Fruit fly (Drosophila melanogaster) whole organism, prepupa: ENCODE measurements around the gene robl62A.

Source experiments
- Blimp-1 ChIP-seq: fragments of 200-800 bp; sonication (Bioruptor generic); optimal IDR thresholded peaks from 3 replicates; lab custom pipeline; 2017; ENCODE audit warnings: missing biosample characterization, missing genetic modification characterization, mild to moderate bottlenecking, moderate library complexity, missing genetic modification reagents
- CG10631 ChIP-seq: fragments of 200-800 bp; sonication (Bioruptor generic); optimal IDR thresholded peaks from 2 replicates; lab custom pipeline; 2016; ENCODE audit warnings: missing biosample characterization, missing genetic modification characterization
- CG11294 ChIP-seq: fragments of 200-800 bp; sonication (Bioruptor generic); IDR thresholded peaks from 2 replicates; pipeline ENCODE4 v1.3.6; 2022; ENCODE audit warnings: missing biosample characterization, missing genetic modification characterization
- CG11762 ChIP-seq: fragments of 200-800 bp; sonication (Bioruptor generic); optimal IDR thresholded peaks from 3 replicates; lab custom pipeline; 2016; ENCODE audit warnings: missing biosample characterization, missing genetic modification characterization; ENCODE audit not compliant: insufficient read depth
- CG11902 ChIP-seq: fragments of 200-800 bp; sonication (Bioruptor generic); optimal IDR thresholded peaks from 3 replicates; lab custom pipeline; 2016; ENCODE audit warnings: missing biosample characterization, missing genetic modification characterization
- CG1621 ChIP-seq: fragments of 200-800 bp; sonication (Bioruptor generic); optimal IDR thresholded peaks from 3 replicates; lab custom pipeline; 2018; ENCODE audit warnings: missing biosample characterization, mild to moderate bottlenecking, missing genetic modification characterization
- CG16779 ChIP-seq: fragments of 200-800 bp; sonication (Bioruptor generic); optimal IDR thresholded peaks from 3 replicates; lab custom pipeline; 2017; ENCODE audit warnings: missing biosample characterization, mild to moderate bottlenecking, missing genetic modification characterization
- CG3032 ChIP-seq: fragments of 200-800 bp; optimal IDR thresholded peaks from 2 replicates; lab custom pipeline; 2019; ENCODE audit warnings: missing biosample characterization, mild to moderate bottlenecking, missing genetic modification characterization, moderate library complexity
- CG31627 ChIP-seq: fragments of 200-800 bp; sonication (Bioruptor generic); optimal IDR thresholded peaks from 3 replicates; lab custom pipeline; 2016; ENCODE audit warnings: missing biosample characterization, missing genetic modification characterization
- CG4318 ChIP-seq: fragments of 200-800 bp; sonication (Bioruptor generic); optimal IDR thresholded peaks from 3 replicates; lab custom pipeline; 2017; ENCODE audit warnings: missing biosample characterization, mild to moderate bottlenecking, missing genetic modification characterization
- CG6163 ChIP-seq: fragments of 200-800 bp; sonication (Bioruptor generic); IDR thresholded peaks from 3 replicates; pipeline ENCODE4 v1.3.6; 2022; ENCODE audit warnings: missing biosample characterization, missing genetic modification characterization
- CG6276 ChIP-seq: fragments of 200-800 bp; sonication (Bioruptor generic); optimal IDR thresholded peaks from 2 replicates; lab custom pipeline; 2017; ENCODE audit warnings: missing biosample characterization, mild to moderate bottlenecking, missing genetic modification characterization
- CG6792 ChIP-seq: fragments of 200-800 bp; sonication (Bioruptor generic); optimal IDR thresholded peaks from 3 replicates; lab custom pipeline; 2016; ENCODE audit warnings: missing biosample characterization, missing genetic modification characterization
- CG6808 ChIP-seq: fragments of 200-800 bp; sonication (Bioruptor generic); optimal IDR thresholded peaks from 3 replicates; lab custom pipeline; 2017; ENCODE audit warnings: missing biosample characterization, missing genetic modification characterization, mild to moderate bottlenecking, moderate library complexity, missing genetic modification reagents
- CG6854 ChIP-seq: fragments of 200-800 bp; sonication (Bioruptor generic); optimal IDR thresholded peaks from 2 replicates; lab custom pipeline; 2017; ENCODE audit warnings: missing biosample characterization, mild to moderate bottlenecking, missing genetic modification characterization
- CG7368 ChIP-seq: fragments of 200-800 bp; sonication (Bioruptor generic); optimal IDR thresholded peaks from 3 replicates; lab custom pipeline; 2016; ENCODE audit warnings: missing biosample characterization, missing genetic modification characterization
- CG8119 ChIP-seq: fragments of 200-800 bp; sonication (Bioruptor generic); IDR thresholded peaks from 3 replicates; pipeline ENCODE4 v1.3.6; 2022; ENCODE audit warnings: missing biosample characterization, missing genetic modification characterization
- CG8632 ChIP-seq: fragments of 200-800 bp; sonication (Bioruptor generic); optimal IDR thresholded peaks from 3 replicates; lab custom pipeline; 2016; ENCODE audit warnings: missing biosample characterization, missing genetic modification characterization
- CG9139 ChIP-seq: fragments of 200-800 bp; sonication (Bioruptor generic); optimal IDR thresholded peaks from 3 replicates; lab custom pipeline; 2017; ENCODE audit warnings: missing biosample characterization, mild to moderate bottlenecking, missing genetic modification characterization
- Eip75B ChIP-seq: fragments of 200-800 bp; sonication (Bioruptor generic); optimal IDR thresholded peaks from 3 replicates; lab custom pipeline; 2016; ENCODE audit warnings: missing biosample characterization, missing genetic modification characterization
- Eip78C ChIP-seq: fragments of 200-800 bp; sonication (Bioruptor generic); peaks from one replicate; lab custom pipeline; 2016; ENCODE audit warnings: missing biosample characterization, missing genetic modification characterization
- Eip93F ChIP-seq: fragments of 200-800 bp; sonication (Bioruptor generic); optimal IDR thresholded peaks from 2 replicates; lab custom pipeline; 2016; ENCODE audit warnings: missing biosample characterization, mild to moderate bottlenecking, missing genetic modification characterization
- Ets21C ChIP-seq: fragments of 200-800 bp; sonication (Bioruptor generic); optimal IDR thresholded peaks from 3 replicates; lab custom pipeline; 2016; ENCODE audit warnings: missing biosample characterization, missing genetic modification characterization
- Ets96B ChIP-seq: fragments of 200-800 bp; optimal IDR thresholded peaks from 2 replicates; lab custom pipeline; 2019; ENCODE audit warnings: missing biosample characterization, mild to moderate bottlenecking, missing genetic modification characterization, moderate library complexity
- Gug ChIP-seq: fragments of 200-800 bp; sonication (Bioruptor generic); IDR thresholded peaks from 2 replicates; pipeline ENCODE4 v1.3.6; 2022; ENCODE audit warnings: missing biosample characterization, missing genetic modification characterization
- Hr38 ChIP-seq: sonication (Bioruptor generic); optimal IDR thresholded peaks from 2 replicates; lab custom pipeline; 2016; ENCODE audit warnings: missing biosample characterization, missing genetic modification characterization
- Hr39 ChIP-seq: fragments of 200-800 bp; sonication (Bioruptor generic); optimal IDR thresholded peaks from 2 replicates; lab custom pipeline; 2016; ENCODE audit warnings: missing biosample characterization, missing genetic modification characterization
- Hr4 ChIP-seq: fragments of 200-800 bp; sonication (Bioruptor generic); optimal IDR thresholded peaks from 3 replicates; lab custom pipeline; 2016; ENCODE audit warnings: missing biosample characterization, missing genetic modification characterization
- Lpt ChIP-seq: fragments of 200-800 bp; sonication (Bioruptor generic); optimal IDR thresholded peaks from 3 replicates; lab custom pipeline; 2016; ENCODE audit warnings: missing biosample characterization, missing genetic modification characterization
- Met ChIP-seq: fragments of 200-800 bp; sonication (Bioruptor generic); optimal IDR thresholded peaks from 3 replicates; lab custom pipeline; 2016; ENCODE audit warnings: missing biosample characterization, missing genetic modification characterization
- Smox ChIP-seq: fragments of 200-800 bp; sonication (Bioruptor generic); optimal IDR thresholded peaks from 3 replicates; lab custom pipeline; 2016; ENCODE audit warnings: missing biosample characterization, missing genetic modification characterization
- Sox102F ChIP-seq: fragments of 200-800 bp; sonication (Bioruptor generic); optimal IDR thresholded peaks from 2 replicates; lab custom pipeline; 2016; ENCODE audit warnings: missing biosample characterization, mild to moderate bottlenecking, missing genetic modification characterization
- Sox15 ChIP-seq: fragments of 200-800 bp; sonication (Bioruptor generic); optimal IDR thresholded peaks from 3 replicates; lab custom pipeline; 2016; ENCODE audit warnings: missing biosample characterization, missing genetic modification characterization
- acj6 ChIP-seq: fragments of 200-800 bp; sonication (Bioruptor generic); optimal IDR thresholded peaks from 3 replicates; lab custom pipeline; 2016; ENCODE audit warnings: missing biosample characterization, missing genetic modification characterization
- dac ChIP-seq: fragments of 200-800 bp; sonication (Bioruptor generic); optimal IDR thresholded peaks from 2 replicates; lab custom pipeline; 2017; ENCODE audit warnings: missing biosample characterization, mild to moderate bottlenecking, missing genetic modification characterization
- dsx ChIP-seq: fragments of 200-800 bp; optimal IDR thresholded peaks from 3 replicates; lab custom pipeline; 2019; ENCODE audit warnings: missing biosample characterization, mild to moderate bottlenecking, missing genetic modification characterization, moderate library complexity; ENCODE audit not compliant: poor library complexity, severe bottlenecking
- esn ChIP-seq: fragments of 200-800 bp; sonication (Bioruptor generic); optimal IDR thresholded peaks from 2 replicates; lab custom pipeline; 2016; ENCODE audit warnings: missing biosample characterization, mild to moderate bottlenecking, missing genetic modification characterization, moderate library complexity
- fd85E ChIP-seq: fragments of 200-800 bp; sonication (Bioruptor generic); optimal IDR thresholded peaks from 3 replicates; lab custom pipeline; 2016; ENCODE audit warnings: missing biosample characterization, missing genetic modification characterization
- fkh ChIP-seq: fragments of 200-800 bp; sonication (Bioruptor generic); optimal IDR thresholded peaks from 3 replicates; lab custom pipeline; 2017; ENCODE audit warnings: missing biosample characterization, mild to moderate bottlenecking, missing genetic modification characterization, moderate library complexity
- lz ChIP-seq: fragments of 200-800 bp; sonication (Bioruptor generic); optimal IDR thresholded peaks from 3 replicates; lab custom pipeline; 2016; ENCODE audit warnings: missing biosample characterization, missing genetic modification characterization
- net ChIP-seq: fragments of 200-800 bp; sonication (Bioruptor generic); optimal IDR thresholded peaks from 3 replicates; lab custom pipeline; 2016; ENCODE audit warnings: missing biosample characterization, missing genetic modification characterization
- pdm3 ChIP-seq: fragments of 200-800 bp; sonication (Bioruptor generic); optimal IDR thresholded peaks from 3 replicates; lab custom pipeline; 2016; ENCODE audit warnings: missing biosample characterization, missing genetic modification characterization
- salr ChIP-seq, 2 experiments: fragments of 200-800 bp; sonication (Bioruptor generic); optimal IDR thresholded peaks; 3 replicates each; lab custom pipeline; 2016 to 2018; ENCODE audit warnings: missing biosample characterization in 2 of 2, missing genetic modification characterization in 2 of 2, mild to moderate bottlenecking in 1 of 2
- spab ChIP-seq: fragments of 200-800 bp; sonication (Bioruptor generic); optimal IDR thresholded peaks from 2 replicates; lab custom pipeline; 2017; ENCODE audit warnings: missing biosample characterization, mild to moderate bottlenecking, missing genetic modification characterization, missing genetic modification reagents
- ss ChIP-seq, 2 experiments: fragments of 200-800 bp; sonication (Bioruptor generic); optimal IDR thresholded peaks; 2 replicates in 1 of 2; 3 replicates in 1 of 2; lab custom pipeline; 2017 to 2018; ENCODE audit warnings: mild to moderate bottlenecking in 2 of 2, missing biosample characterization in 2 of 2, missing genetic modification characterization in 2 of 2, moderate library complexity in 1 of 2
- svp ChIP-seq: fragments of 200-800 bp; sonication (Bioruptor generic); peaks from one replicate; lab custom pipeline; 2016; ENCODE audit warnings: missing biosample characterization, missing genetic modification characterization
- topi ChIP-seq: fragments of 200-800 bp; sonication (Bioruptor generic); optimal IDR thresholded peaks from 3 replicates; lab custom pipeline; 2016; ENCODE audit warnings: missing biosample characterization, missing genetic modification characterization
- vri ChIP-seq: fragments of 200-800 bp; sonication (Bioruptor generic); optimal IDR thresholded peaks from 3 replicates; lab custom pipeline; 2016; ENCODE audit warnings: missing biosample characterization, mild to moderate bottlenecking, missing genetic modification characterization

Gene robl62A

dm6 chr3L:1442309-1442708 lies 35.1 kb upstream of the robl62A start:
- TF ChIP-seq CG31627 (GFP tag; lab: Kevin White, UChicago): peak; percentile 36
- TF ChIP-seq salr (GFP tag; optimal IDR thresholded peaks at IDR 0.05; lab: Kevin White, UChicago): no peak
- TF ChIP-seq CG11902: peak; percentile 22
- TF ChIP-seq Hr39 (GFP tag; lab: Kevin White, UChicago): peak; percentile 38
- TF ChIP-seq Met: peak; percentile 24
- peak; percentile 55 for TF ChIP-seq Eip78C
- peak; percentile 22 for TF ChIP-seq lz (GFP tag; lab: Kevin White, UChicago)
- TF ChIP-seq CG6163 (GFP tag; lab: Robert Waterston, UW): peak; percentile 41; the same call in 1 of the 3 replicates
- TF ChIP-seq pdm3 (GFP tag; lab: Kevin White, UChicago): peak; percentile 20
- no peak for TF ChIP-seq dac (GFP tag; lab: Kevin White, UChicago)

- TF ChIP-seq dac (GFP tag; lab: Kevin White, UChicago) (no peak), CG8632 (GFP tag; lab: Kevin White, UChicago) (peak; percentile 88), Gug (GFP tag; lab: Robert Waterston, UW) (peak; percentile 69), Eip78C (peak; percentile 97), topi (peak; percentile 97), fd85E (GFP tag; lab: Kevin White, UChicago) (peak; percentile 23), Hr4 (GFP tag; lab: Kevin White, UChicago) (peak; percentile 37), pdm3 (GFP tag; lab: Kevin White, UChicago) (peak; percentile 89), CG4318 (GFP tag; lab: Kevin White, UChicago) (peak; percentile 31), Eip75B (GFP tag; lab: Kevin White, UChicago) (peak; percentile 91), CG11902 (peak; percentile 85), CG6854 (GFP tag; lab: Kevin White, UChicago) (peak; percentile 93), Eip93F (peak; percentile 97), Blimp-1 (GFP tag; lab: Kevin White, UChicago) (peak; percentile 86), spab (GFP tag; lab: Kevin White, UChicago) (peak; percentile 55), CG16779 (no peak), svp (peak; percentile 99), CG6792 (peak; percentile 90), CG6808 (GFP tag; lab: Kevin White, UChicago) (peak; percentile 63), ss (GFP tag; optimal IDR thresholded peaks at IDR 0.05; lab: Kevin White, UChicago) (peak; percentile 57 to 72), Ets21C (GFP tag; lab: Kevin White, UChicago) (peak; percentile 95), esn (GFP tag; lab: Kevin White, UChicago) (peak; percentile 98), CG9139 (GFP tag; lab: Kevin White, UChicago) (no peak), CG10631 (GFP tag; lab: Kevin White, UChicago) (peak; percentile 82), Sox15 (GFP tag; lab: Kevin White, UChicago) (peak; percentile 80), CG11294 (GFP tag; lab: Robert Waterston, UW) (no peak), vri (GFP tag; lab: Kevin White, UChicago) (peak; percentile 98), Sox102F (GFP tag; lab: Kevin White, UChicago) (peak; percentile 98), Smox (peak; percentile 98), salr (GFP tag; optimal IDR thresholded peaks at IDR 0.05; lab: Kevin White, UChicago) (peak; percentile 58 to 66), dsx (peak; percentile 76), CG6276 (GFP tag; lab: Kevin White, UChicago) (no peak), Ets96B (tag; lab: Kevin White, UChicago) (peak; percentile 71), CG8119 (peak; percentile 61), CG1621 (peak; percentile 41), CG11762 (peak; percentile 62), CG3032 (peak; percentile 83), fkh (GFP tag; lab: Kevin White, UChicago) (no peak), CG31627 (GFP tag; lab: Kevin White, UChicago) (peak; percentile 98), Hr38 (no peak), acj6 (GFP tag; lab: Kevin White, UChicago) (peak; percentile 87), Lpt (peak; percentile 41), net (GFP tag; lab: Kevin White, UChicago) (peak; percentile 76), Met (peak; percentile 98), CG6163 (GFP tag; lab: Robert Waterston, UW) (peak; percentile 93), CG7368 (peak; percentile 67)
Observed at dm6 chr3L:1442906-1443305, 34.5 kb upstream of the robl62A start.
